Worm (Caenorhabditis elegans) whole organism, L1 larva: ENCODE results near the gene clec-208.

Experiments
- C04F5.9 ChIP-seq: sonication (generic microtip); optimal IDR thresholded peaks from 2 replicates; lab custom pipeline; 2016; ENCODE audit warnings: missing genetic modification characterization, missing compliant biosample characterization
- C16A3.4 ChIP-seq: fragments of 150-350 bp; optimal IDR thresholded peaks from 2 replicates; lab custom pipeline; 2014; ENCODE audit warnings: missing biosample characterization, missing genetic modification characterization
- C34B4.2 ChIP-seq: sonication (generic microtip); optimal IDR thresholded peaks from 2 replicates; lab custom pipeline; 2017; ENCODE audit warnings: mild to moderate bottlenecking, missing genetic modification characterization, missing compliant biosample characterization
- F16B12.6 ChIP-seq: fragments of 150-350 bp; optimal IDR thresholded peaks from 2 replicates; lab custom pipeline; 2014; ENCODE audit warnings: missing biosample characterization, missing genetic modification characterization
- Y116A8C.19 ChIP-seq: sonication (generic microtip); optimal IDR thresholded peaks from 2 replicates; lab custom pipeline; 2016; ENCODE audit warnings: missing compliant biosample characterization, missing genetic modification characterization, borderline replicate concordance
- ama-1 ChIP-seq: fragments of 150-350 bp; optimal IDR thresholded peaks from 2 replicates; lab custom pipeline; 2014
- ceh-8 ChIP-seq: fragments of 200-800 bp; sonication (Bioruptor generic); optimal IDR thresholded peaks from 2 replicates; lab custom pipeline; 2018; ENCODE audit warnings: mild to moderate bottlenecking, missing genetic modification characterization, moderate library complexity, missing compliant biosample characterization
- ceh-88 ChIP-seq: fragments of 200-800 bp; sonication (Bioruptor generic); IDR thresholded peaks from 2 replicates; pipeline ENCODE4 v1.3.6; 2022; ENCODE audit warnings: missing genetic modification characterization, missing compliant biosample characterization
- ces-1 ChIP-seq: fragments of 150-350 bp; optimal IDR thresholded peaks from 2 replicates; lab custom pipeline; 2014; ENCODE audit warnings: missing biosample characterization, missing genetic modification reagents, missing genetic modification characterization
- dpl-1 ChIP-seq, 3 experiments: fragments of 150-350 bp in 2 of 3; sonication (generic microtip) in 1 of 3; optimal IDR thresholded peaks; 2 replicates each; lab custom pipeline; 2014 to 2017; ENCODE audit warnings: missing biosample characterization in 3 of 3, missing genetic modification characterization in 3 of 3, missing genetic modification reagents in 3 of 3
- dsc-1 ChIP-seq: sonication (generic microtip); optimal IDR thresholded peaks from 2 replicates; lab custom pipeline; 2016; ENCODE audit warnings: mild to moderate bottlenecking, missing genetic modification characterization, missing compliant biosample characterization
- efl-3 ChIP-seq: fragments of 200-800 bp; sonication (Bioruptor generic); optimal IDR thresholded peaks from 2 replicates; lab custom pipeline; 2018; ENCODE audit warnings: mild to moderate bottlenecking, missing genetic modification characterization, missing compliant biosample characterization
- egl-27 ChIP-seq, 2 experiments: fragments of 150-350 bp in 1 of 2; sonication (generic microtip); optimal IDR thresholded peaks; 3 replicates each; lab custom pipeline; 2017 to 2018; ENCODE audit warnings: missing biosample characterization in 2 of 2, missing genetic modification characterization in 2 of 2, missing genetic modification reagents in 2 of 2
- fkh-8 ChIP-seq: sonication (generic microtip); optimal IDR thresholded peaks from 2 replicates; lab custom pipeline; 2016; ENCODE audit warnings: mild to moderate bottlenecking, missing genetic modification characterization, missing compliant biosample characterization
- fos-1 ChIP-seq: fragments of 150-350 bp; optimal IDR thresholded peaks from 2 replicates; lab custom pipeline; 2014; ENCODE audit warnings: missing biosample characterization, missing genetic modification characterization
- grh-1 ChIP-seq: fragments of 200-800 bp; sonication (Bioruptor generic); IDR thresholded peaks from 2 replicates; pipeline ENCODE4 v1.3.6; 2022; ENCODE audit warnings: missing genetic modification reagents, missing genetic modification characterization, missing compliant biosample characterization
- hlh-17 ChIP-seq: fragments of 200-800 bp; sonication (Bioruptor generic); optimal IDR thresholded peaks from 2 replicates; lab custom pipeline; 2018; ENCODE audit warnings: missing genetic modification characterization, mild to moderate bottlenecking, missing compliant biosample characterization, moderate library complexity, borderline replicate concordance
- hlh-4 ChIP-seq: sonication (generic microtip); optimal IDR thresholded peaks from 2 replicates; lab custom pipeline; 2016; ENCODE audit warnings: mild to moderate bottlenecking, missing genetic modification characterization, missing compliant biosample characterization
- irx-1 ChIP-seq: sonication (generic microtip); optimal IDR thresholded peaks from 2 replicates; lab custom pipeline; 2016; ENCODE audit warnings: missing genetic modification characterization, missing compliant biosample characterization
- jun-1 ChIP-seq: fragments of 150-350 bp; optimal IDR thresholded peaks from 2 replicates; lab custom pipeline; 2014; ENCODE audit warnings: missing biosample characterization, missing genetic modification reagents, missing genetic modification characterization
- lin-14 ChIP-seq: fragments of 200-800 bp; sonication (Bioruptor generic); optimal IDR thresholded peaks from 2 replicates; lab custom pipeline; 2018; ENCODE audit warnings: mild to moderate bottlenecking, missing genetic modification characterization, moderate library complexity, missing compliant biosample characterization
- lin-15B ChIP-seq: fragments of 150-350 bp; sonication (generic microtip); optimal IDR thresholded peaks from 3 replicates; lab custom pipeline; 2014; ENCODE audit warnings: missing biosample characterization, missing genetic modification characterization
- lin-35 ChIP-seq, 2 experiments: fragments of 150-350 bp; optimal IDR thresholded peaks; 2 replicates each; lab custom pipeline; 2014; ENCODE audit warnings: missing biosample characterization in 2 of 2, missing genetic modification characterization in 2 of 2, missing genetic modification reagents in 2 of 2
- lsy-2 ChIP-seq, 2 experiments: fragments of 150-350 bp; optimal IDR thresholded peaks; 2 replicates each; lab custom pipeline; 2014; ENCODE audit warnings: missing biosample characterization in 2 of 2, missing genetic modification characterization in 2 of 2
- mab-9 ChIP-seq: fragments of 200-800 bp; sonication (Bioruptor generic); IDR thresholded peaks from 2 replicates; pipeline ENCODE4 v1.3.6; 2022; ENCODE audit warnings: missing genetic modification reagents, missing genetic modification characterization, missing compliant biosample characterization
- mdl-1 ChIP-seq, 2 experiments: fragments of 150-350 bp; optimal IDR thresholded peaks; 2 replicates each; lab custom pipeline; 2014 to 2017; ENCODE audit warnings: missing biosample characterization in 2 of 2, missing genetic modification characterization in 2 of 2, inconsistent platforms in 1 of 2
- mep-1 ChIP-seq: fragments of 150-350 bp; optimal IDR thresholded peaks from 2 replicates; lab custom pipeline; 2014; ENCODE audit warnings: missing biosample characterization, missing genetic modification characterization
- nhr-11 ChIP-seq: fragments of 150-350 bp; optimal IDR thresholded peaks from 2 replicates; lab custom pipeline; 2014; ENCODE audit warnings: missing biosample characterization, missing genetic modification characterization
- nhr-12 ChIP-seq: sonication (generic microtip); optimal IDR thresholded peaks from 2 replicates; lab custom pipeline; 2017; ENCODE audit warnings: missing biosample characterization, missing genetic modification characterization
- nhr-19 ChIP-seq: fragments of 200-800 bp; sonication (Bioruptor generic); conservative IDR thresholded peaks from 2 replicates; pipeline ENCODE4 v1.3.6; 2022; ENCODE audit warnings: missing genetic modification characterization, missing compliant biosample characterization
- nhr-20 ChIP-seq: sonication (generic microtip); optimal IDR thresholded peaks from 2 replicates; lab custom pipeline; 2016; ENCODE audit warnings: mild to moderate bottlenecking, missing genetic modification characterization, missing compliant biosample characterization
- nhr-28 ChIP-seq: fragments of 150-350 bp; optimal IDR thresholded peaks from 2 replicates; lab custom pipeline; 2014; ENCODE audit warnings: missing biosample characterization, missing genetic modification characterization
- nhr-47 ChIP-seq: sonication (generic microtip); optimal IDR thresholded peaks from 2 replicates; lab custom pipeline; 2016; ENCODE audit warnings: mild to moderate bottlenecking, missing genetic modification characterization, moderate library complexity, missing compliant biosample characterization
- nhr-76 ChIP-seq: sonication (generic microtip); optimal IDR thresholded peaks from 2 replicates; lab custom pipeline; 2017; ENCODE audit warnings: missing biosample characterization, missing genetic modification characterization
- nhr-77 ChIP-seq: fragments of 150-350 bp; optimal IDR thresholded peaks from 2 replicates; lab custom pipeline; 2014; ENCODE audit warnings: missing biosample characterization, missing genetic modification characterization
- nhr-84 ChIP-seq: sonication (generic microtip); optimal IDR thresholded peaks from 2 replicates; lab custom pipeline; 2017; ENCODE audit warnings: missing biosample characterization, missing genetic modification characterization
- nhr-90 ChIP-seq: sonication (generic microtip); optimal IDR thresholded peaks from 2 replicates; lab custom pipeline; 2016; ENCODE audit warnings: mild to moderate bottlenecking, missing genetic modification characterization, missing compliant biosample characterization; ENCODE audit not compliant: poor library complexity
- pax-3 ChIP-seq: fragments of 200-800 bp; sonication (Bioruptor generic); optimal IDR thresholded peaks from 2 replicates; lab custom pipeline; 2018; ENCODE audit warnings: mild to moderate bottlenecking, missing genetic modification characterization, moderate library complexity, missing compliant biosample characterization
- rnt-1 ChIP-seq: sonication (generic microtip); optimal IDR thresholded peaks from 2 replicates; lab custom pipeline; 2016; ENCODE audit warnings: mild to moderate bottlenecking, missing genetic modification characterization, moderate library complexity, missing compliant biosample characterization
- snpc-4 ChIP-seq: fragments of 150-350 bp; optimal IDR thresholded peaks from 2 replicates; lab custom pipeline; 2014; ENCODE audit warnings: missing biosample characterization, missing genetic modification characterization
- snu-23 ChIP-seq: sonication (generic microtip); optimal IDR thresholded peaks from 2 replicates; lab custom pipeline; 2016; ENCODE audit warnings: missing genetic modification characterization, missing compliant biosample characterization
- sox-4 ChIP-seq: sonication (generic microtip); optimal IDR thresholded peaks from 2 replicates; lab custom pipeline; 2016; ENCODE audit warnings: missing genetic modification characterization, missing compliant biosample characterization
- sup-37 ChIP-seq: fragments of 200-800 bp; sonication (Bioruptor generic); optimal IDR thresholded peaks from 2 replicates; lab custom pipeline; 2018; ENCODE audit warnings: mild to moderate bottlenecking, missing genetic modification characterization, missing compliant biosample characterization
- swsn-7 ChIP-seq: sonication (generic microtip); optimal IDR thresholded peaks from 2 replicates; lab custom pipeline; 2016; ENCODE audit warnings: missing genetic modification characterization, missing compliant biosample characterization
- tlp-1 ChIP-seq: fragments of 150-350 bp; optimal IDR thresholded peaks from 2 replicates; lab custom pipeline; 2014; ENCODE audit warnings: missing biosample characterization, missing genetic modification characterization
- unc-130 ChIP-seq: fragments of 150-350 bp; optimal IDR thresholded peaks from 2 replicates; lab custom pipeline; 2017; ENCODE audit warnings: missing biosample characterization, missing genetic modification characterization, inconsistent platforms
- unc-30 ChIP-seq: sonication (generic microtip); optimal IDR thresholded peaks from 2 replicates; lab custom pipeline; 2017; ENCODE audit warnings: missing biosample characterization, missing genetic modification characterization
- unc-86 ChIP-seq: sonication (generic microtip); optimal IDR thresholded peaks from 2 replicates; lab custom pipeline; 2016; ENCODE audit warnings: missing genetic modification characterization, missing compliant biosample characterization
- vab-15 ChIP-seq: sonication (generic microtip); optimal IDR thresholded peaks from 2 replicates; lab custom pipeline; 2017; ENCODE audit warnings: missing genotype, mild to moderate bottlenecking, missing genetic modification characterization, missing compliant biosample characterization
- xbp-1 ChIP-seq: sonication (generic microtip); optimal IDR thresholded peaks from 2 replicates; lab custom pipeline; 2016; ENCODE audit warnings: missing genetic modification characterization, missing compliant biosample characterization
- zip-4 ChIP-seq: fragments of 200-800 bp; sonication (Bioruptor generic); optimal IDR thresholded peaks from 2 replicates; lab custom pipeline; 2018; ENCODE audit warnings: mild to moderate bottlenecking, missing genetic modification characterization, moderate library complexity, missing compliant biosample characterization
- ztf-11 ChIP-seq, 2 experiments: sonication (generic microtip); optimal IDR thresholded peaks; 2 replicates each; lab custom pipeline; 2016 to 2017; ENCODE audit warnings: missing genetic modification characterization in 2 of 2, missing biosample characterization in 1 of 2, missing compliant biosample characterization in 1 of 2
- ztf-4 ChIP-seq: fragments of 150-350 bp; optimal IDR thresholded peaks from 2 replicates; lab custom pipeline; 2014; ENCODE audit warnings: missing biosample characterization, missing genetic modification characterization

The clec-208 gene

ce11 chrV:2126996-2127585 lies 29.3 kb downstream of the clec-208 start, which contains the start of gene ldp-1 (continued):
- TF ChIP-seq dsc-1 (peak; percentile 92), dpl-1 (GFP tag; optimal IDR thresholded peaks at IDR 0.05; lab: Kevin White, UChicago) (peak; percentile 89 to 94 (median 92)), F16B12.6 (tag; lab: Kevin White, UChicago) (peak; percentile 16), sup-37 (GFP tag; lab: Kevin White, UChicago) (peak; percentile 55), sox-4 (peak; percentile 83), ceh-8 (GFP tag; lab: Kevin White, UChicago) (peak; percentile 80), lin-15B (peak; percentile 62), unc-30 (no peak), fos-1 (tag; lab: Kevin White, UChicago) (peak; percentile 62), nhr-11 (no peak), grh-1 (GFP tag; lab: Robert Waterston, UW) (peak; percentile 75), vab-15 (no peak), mep-1 (tag; lab: Kevin White, UChicago) (peak; percentile 65), ztf-11 (tag; optimal IDR thresholded peaks at IDR 0.05; lab: Kevin White, UChicago) (peak in 1 of 2 experiments; percentile 94), swsn-7 (peak; percentile 81), unc-86 (peak; percentile 69), snu-23 (peak; percentile 81), irx-1 (tag; lab: Kevin White, UChicago) (peak; percentile 96), hlh-4 (peak; percentile 59), nhr-47 (tag; lab: Kevin White, UChicago) (peak; percentile 92), hlh-17 (GFP tag; lab: Kevin White, UChicago) (no peak), ama-1 (lab: Kevin White, UChicago) (no peak), mdl-1 (tag; optimal IDR thresholded peaks at IDR 0.05; lab: Kevin White, UChicago) (peak in 1 of 2 experiments; percentile 6), C16A3.4 (tag; lab: Kevin White, UChicago) (peak; percentile 14), ces-1 (GFP tag; lab: Kevin White, UChicago) (no peak), ceh-88 (GFP tag; lab: Robert Waterston, UW) (peak; percentile 46), nhr-20 (tag; lab: Kevin White, UChicago) (peak; percentile 82), nhr-77 (tag; lab: Kevin White, UChicago) (no peak), nhr-12 (no peak), tlp-1 (tag; lab: Kevin White, UChicago) (no peak), ztf-4 (tag; lab: Kevin White, UChicago) (no peak), egl-27 (tag; optimal IDR thresholded peaks at IDR 0.05; lab: Kevin White, UChicago) (no peak), lsy-2 (tag; optimal IDR thresholded peaks at IDR 0.05; lab: Kevin White, UChicago) (peak; percentile 76), nhr-19 (GFP tag; lab: Robert Waterston, UW) (peak; percentile 88), nhr-84 (tag; lab: Kevin White, UChicago) (no peak), nhr-28 (tag; lab: Kevin White, UChicago) (no peak), rnt-1 (tag; lab: Kevin White, UChicago) (peak; percentile 97), mab-9 (GFP tag; lab: Robert Waterston, UW) (peak; percentile 80), zip-4 (peak; percentile 36), pax-3 (tag; lab: Kevin White, UChicago) (peak; percentile 89), lin-35 (GFP tag; optimal IDR thresholded peaks at IDR 0.05; lab: Kevin White, UChicago) (peak; percentile 93 to 94), snpc-4 (tag; lab: Kevin White, UChicago) (peak; percentile 22), C04F5.9 (peak; percentile 81), fkh-8 (peak; percentile 76), C34B4.2 (tag; lab: Kevin White, UChicago) (peak; percentile 10), unc-130 (tag; lab: Kevin White, UChicago) (no peak), jun-1 (tag; lab: Kevin White, UChicago) (no peak), nhr-76 (no peak), xbp-1 (tag; lab: Kevin White, UChicago) (peak; percentile 81), efl-3 (no peak), nhr-90 (tag; lab: Kevin White, UChicago) (peak; percentile 92), lin-14 (GFP tag; lab: Kevin White, UChicago) (peak; percentile 92), Y116A8C.19 (tag; lab: Kevin White, UChicago) (peak; percentile 67)
